Worm (Caenorhabditis elegans): ENCODE results near the gene F23D12.7.

DNA sequence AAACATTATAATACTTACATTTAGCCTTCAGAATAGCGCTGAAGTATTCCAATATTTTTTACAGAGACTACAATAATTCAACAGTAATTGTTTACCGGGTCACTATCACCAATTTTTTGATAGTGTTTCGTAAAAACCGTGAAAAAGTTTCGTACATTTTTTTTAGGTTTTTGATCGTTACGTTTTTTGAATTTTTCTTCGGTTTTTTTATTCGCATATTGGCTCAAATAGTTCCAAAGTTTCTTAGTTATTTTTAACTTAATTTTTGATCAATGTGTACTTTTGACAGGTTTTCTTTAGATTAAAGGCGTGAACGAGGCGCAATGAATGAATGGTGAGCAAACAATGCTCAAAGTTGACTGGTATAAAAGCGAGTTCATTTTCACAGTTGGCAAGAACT lies 30.5 kb downstream of the F23D12.7 start, which contains the start of gene fipr-3:
- TF ChIP-seq nhr-28 (tag; optimal IDR thresholded peaks at IDR 0.05) (no peak), zip-8 (tag; optimal IDR thresholded peaks at IDR 0.05) (no peak), nhr-76 (tag; optimal IDR thresholded peaks at IDR 0.05) (no peak), unc-62 (GFP tag; optimal IDR thresholded peaks at IDR 0.05) (no peak), elt-3 (tag; optimal IDR thresholded peaks at IDR 0.05) (no peak), flh-1 (GFP tag; optimal IDR thresholded peaks at IDR 0.05) (no peak), nhr-12 (tag; optimal IDR thresholded peaks at IDR 0.05) (no peak), ham-2 (GFP tag; optimal IDR thresholded peaks at IDR 0.05) (no peak)
